Worm (Caenorhabditis elegans) whole organism, dauer: ENCODE results near the gene T25C12.3.

Experiments
- unc-62 ChIP-seq: sonication (generic microtip); optimal IDR thresholded peaks from 2 replicates; lab custom pipeline; 2017; ENCODE audit warnings: missing biosample characterization, missing genetic modification reagents, missing genetic modification characterization

T25C12.3 gene

DNA sequence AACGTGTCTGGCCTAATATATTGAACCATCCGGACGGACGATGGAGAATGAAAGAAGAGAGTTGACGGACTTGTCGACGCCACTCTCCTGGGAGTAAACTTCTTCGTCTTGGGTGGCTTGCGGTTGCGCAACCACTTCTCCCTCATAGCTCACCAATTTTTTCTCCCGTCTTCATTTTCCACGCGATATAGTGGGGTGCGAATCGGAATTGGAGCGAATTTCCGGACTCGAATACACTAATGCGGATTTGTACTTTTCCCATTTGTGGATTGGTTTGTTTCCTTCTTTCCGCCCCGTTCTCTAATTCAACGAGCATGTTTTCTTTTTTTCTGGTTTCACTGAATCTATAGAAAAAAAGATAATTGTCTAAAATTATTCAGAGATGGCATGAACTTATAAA lies 24.0 kb downstream of the T25C12.3 start:
- TF ChIP-seq unc-62 (GFP tag; lab: Kevin White, UChicago): no peak

DNA sequence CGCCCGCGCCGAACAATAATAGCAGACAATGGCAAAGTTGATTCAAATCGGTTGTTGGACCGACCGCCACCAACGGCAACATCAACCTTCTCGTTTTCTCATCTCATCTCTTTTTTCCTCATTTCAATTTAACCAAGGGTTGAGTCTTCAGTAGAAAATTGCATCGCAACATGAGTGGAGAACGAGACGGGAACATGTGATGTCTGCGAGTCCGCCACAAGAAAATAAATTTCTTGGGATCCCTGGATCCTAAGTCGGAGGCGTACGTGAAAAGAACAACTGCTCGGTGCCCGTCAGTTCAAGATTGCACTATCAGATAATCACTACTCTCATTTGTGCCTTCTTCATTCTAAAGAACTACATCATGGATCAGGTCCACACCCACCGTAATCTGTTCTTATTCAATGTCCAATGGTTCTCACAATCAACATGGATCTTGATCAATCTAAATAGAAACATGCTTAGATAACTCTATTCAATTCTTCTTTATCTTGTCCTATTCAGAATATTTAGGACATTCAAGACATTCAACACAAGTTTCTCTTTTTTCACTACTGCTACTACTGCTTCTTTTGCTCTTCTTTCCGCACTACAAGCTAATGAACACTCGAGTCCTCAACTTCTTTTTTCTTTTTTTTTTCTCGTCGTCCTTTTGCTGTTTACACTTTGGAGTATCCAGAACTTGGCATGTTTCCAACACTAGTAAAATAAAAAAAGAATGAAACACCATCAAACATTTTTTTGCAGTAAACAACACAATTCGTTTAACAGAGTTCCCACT lies 25.0 kb downstream of the T25C12.3 start:
- no peak for TF ChIP-seq unc-62 (GFP tag; lab: Kevin White, UChicago)

DNA sequence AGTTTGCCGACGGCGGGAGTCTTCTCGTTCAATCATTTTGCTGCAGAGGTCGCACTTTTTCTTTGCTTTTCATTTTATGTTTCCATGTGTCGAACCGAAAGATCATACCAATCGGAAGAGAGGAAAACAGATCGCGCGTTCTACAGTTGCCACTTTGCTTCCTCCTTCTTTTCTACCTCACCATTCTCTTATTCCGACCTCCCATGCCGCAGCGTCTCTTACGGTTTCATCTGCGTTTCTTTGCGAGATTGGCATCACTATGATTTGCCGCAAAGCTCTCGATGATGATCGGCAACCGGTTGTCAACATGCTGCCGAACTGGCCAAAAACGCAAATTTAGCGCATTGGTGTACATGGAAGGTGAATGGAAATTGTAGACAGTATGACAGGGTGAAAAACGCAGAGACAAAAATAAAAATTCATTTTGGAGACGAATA lies 25.6 kb downstream of the T25C12.3 start:
- TF ChIP-seq unc-62 (GFP tag; lab: Kevin White, UChicago): no peak

ce11 chrX:11472953-11473671 lies 26.7 kb downstream of the T25C12.3 start:
- no peak for TF ChIP-seq unc-62 (GFP tag; lab: Kevin White, UChicago)

- no peak for TF ChIP-seq unc-62 (GFP tag; lab: Kevin White, UChicago)
Measured at ce11 chrX:11472407-11472806, 27.4 kb downstream of the T25C12.3 start.

- TF ChIP-seq unc-62 (GFP tag; lab: Kevin White, UChicago): no peak
Measured at ce11 chrX:11471893-11472292, 27.9 kb downstream of the T25C12.3 start.

DNA sequence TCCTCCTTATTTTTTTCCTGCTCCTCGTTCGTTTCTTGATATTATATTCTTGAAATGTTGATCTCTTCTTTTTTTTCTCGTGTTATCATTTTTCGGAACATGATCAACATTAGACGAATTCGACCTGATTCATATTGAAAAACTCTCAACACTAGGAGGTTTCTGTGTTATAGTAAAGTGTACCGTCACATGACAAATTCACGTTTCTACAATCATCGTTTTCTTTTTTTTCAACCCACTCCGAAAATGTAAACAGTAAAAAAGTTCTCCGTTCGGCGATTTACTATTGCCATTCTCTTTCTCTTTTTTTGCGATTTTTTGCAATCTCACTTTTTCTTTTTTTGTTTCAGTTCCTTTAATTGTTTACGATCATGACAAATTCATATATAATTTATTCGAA lies 28.4 kb downstream of the T25C12.3 start:
- no peak for TF ChIP-seq unc-62 (GFP tag; lab: Kevin White, UChicago)

- no peak for TF ChIP-seq unc-62 (GFP tag; lab: Kevin White, UChicago)
Measured at ce11 chrX:11469600-11469999, 30.2 kb downstream of the T25C12.3 start.

- no peak for TF ChIP-seq unc-62 (GFP tag; lab: Kevin White, UChicago)
Measured at ce11 chrX:11468814-11469213, 31.0 kb downstream of the T25C12.3 start.

DNA sequence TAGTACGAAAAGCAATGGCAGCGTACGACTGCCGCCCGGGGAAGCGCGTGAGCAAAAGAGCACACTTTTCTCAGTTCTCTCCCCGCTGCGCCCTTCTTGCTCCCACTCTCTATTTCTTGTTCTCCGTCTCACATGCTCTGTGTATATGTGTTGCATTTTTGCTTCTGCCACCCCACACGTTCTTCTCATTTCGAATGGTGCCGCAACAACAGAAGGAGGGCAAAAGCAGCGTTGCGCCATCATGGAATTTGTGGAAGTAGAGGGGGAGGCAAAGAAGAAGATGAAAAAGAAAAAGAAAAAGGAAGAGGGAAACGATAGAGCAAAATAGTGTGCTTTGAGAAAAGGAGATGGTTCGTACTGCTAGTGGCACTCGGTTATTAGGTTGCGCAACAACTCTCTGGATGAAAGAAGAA lies 32.5 kb downstream of the T25C12.3 start:
- TF ChIP-seq unc-62 (GFP tag; lab: Kevin White, UChicago): no peak

DNA sequence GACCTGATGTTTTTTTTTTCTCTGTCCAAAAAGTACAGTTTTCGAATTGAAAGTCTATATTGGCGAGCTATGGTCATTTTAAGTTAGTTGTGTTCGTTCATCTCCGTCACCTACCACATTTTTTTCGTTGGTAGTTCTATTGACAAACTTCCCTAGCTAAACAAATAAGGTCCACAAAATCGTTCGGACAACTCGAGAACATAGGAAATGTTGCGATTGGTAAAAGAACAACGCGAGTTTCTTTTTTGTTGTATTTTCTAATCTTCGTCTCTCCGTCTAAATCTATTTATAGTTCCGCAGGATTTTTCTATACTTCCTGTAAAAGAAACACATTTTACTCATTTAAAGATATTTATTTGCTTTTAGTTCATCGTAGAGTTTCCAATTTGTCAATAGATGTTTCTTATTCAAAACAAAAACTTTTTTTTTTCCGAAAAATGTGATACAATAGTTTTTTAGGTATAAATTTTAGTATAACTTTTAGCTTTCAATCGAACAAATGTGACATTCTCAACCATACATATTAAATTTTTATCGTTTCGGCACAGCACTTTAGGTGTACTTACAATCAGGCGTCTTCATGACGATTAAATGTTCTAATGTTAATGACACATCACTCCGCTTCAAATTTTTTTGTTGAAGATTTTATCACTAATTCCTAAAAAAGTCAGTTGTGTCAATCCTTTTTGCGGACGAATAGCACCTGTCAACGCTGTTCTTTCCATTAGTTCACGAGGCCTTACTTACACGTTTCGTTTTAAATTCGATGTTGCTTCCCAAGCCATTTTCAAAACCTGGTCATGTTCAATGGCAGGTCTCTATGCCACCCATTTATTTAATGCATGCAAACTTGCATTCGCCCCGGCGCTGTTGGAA lies 33.1 kb downstream of the T25C12.3 start:
- TF ChIP-seq unc-62 (GFP tag; lab: Kevin White, UChicago): no peak

DNA sequence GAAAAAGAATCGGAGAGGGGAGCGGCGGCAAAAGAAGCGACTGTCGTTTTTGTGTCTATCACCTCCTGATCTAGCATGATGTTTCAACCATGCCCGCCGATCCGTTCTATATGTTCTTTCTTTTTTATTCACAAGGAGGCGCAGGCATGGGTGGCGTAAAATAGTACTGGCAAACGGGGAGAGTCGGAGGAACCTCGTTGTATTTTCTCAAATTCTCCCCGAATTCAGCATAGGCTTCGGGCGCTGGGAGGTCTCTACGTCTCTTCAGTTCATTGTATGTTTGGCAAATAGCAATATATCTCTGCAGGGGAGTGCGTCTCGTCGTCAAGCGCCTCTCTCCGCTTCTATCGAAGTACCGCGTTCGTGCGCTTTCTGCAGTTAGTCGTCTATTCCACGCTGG lies 34.6 kb downstream of the T25C12.3 start, which contains the start of gene lin-14:
Gene lin-14 (plus strand): TSS at position 346 of the 400 bp plus-strand sequence.
- TF ChIP-seq unc-62 (GFP tag; lab: Kevin White, UChicago): no peak

- TF ChIP-seq unc-62 (GFP tag; lab: Kevin White, UChicago): no peak
Measured at ce11 chrX:11464271-11465103, 35.3 kb downstream of the T25C12.3 start.

ce11 chrX:11463568-11463967 lies 36.2 kb downstream of the T25C12.3 start:
- no peak for TF ChIP-seq unc-62 (GFP tag; lab: Kevin White, UChicago)

DNA sequence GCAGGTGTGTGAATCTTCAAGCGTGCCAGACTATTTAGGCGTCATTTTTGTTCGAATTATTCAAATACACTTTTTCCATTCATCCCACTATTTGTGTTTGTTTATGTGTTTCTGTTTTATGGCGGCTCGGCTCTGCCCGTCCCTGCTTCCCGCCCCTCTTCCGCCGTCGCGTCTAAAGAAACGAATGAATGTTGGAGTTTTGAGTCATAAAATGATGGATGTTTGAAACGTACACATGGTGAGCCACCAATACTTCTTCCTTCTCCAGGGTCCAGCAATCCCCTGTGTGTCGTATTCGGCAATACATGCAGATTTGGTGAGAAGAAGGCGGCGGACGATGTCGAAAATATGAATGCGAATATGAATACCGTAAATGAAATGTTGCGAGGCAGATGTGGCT lies 36.8 kb downstream of the T25C12.3 start:
- no peak for TF ChIP-seq unc-62 (GFP tag; lab: Kevin White, UChicago)
